Fruit fly (Drosophila melanogaster) whole organism, embryonic: Measurements from ENCODE around the gene NANS.

Experiments
- CG12104 ChIP-seq: fragments of 200-800 bp; sonication (Bioruptor generic); optimal IDR thresholded peaks from 3 replicates; lab custom pipeline; 2016; ENCODE audit warnings: missing biosample characterization, missing genetic modification characterization
- CG12942 ChIP-seq: fragments of 200-800 bp; sonication (Bioruptor generic); optimal IDR thresholded peaks from 3 replicates; lab custom pipeline; 2016; ENCODE audit warnings: missing biosample characterization, missing genetic modification characterization
- CG13775 ChIP-seq: fragments of 200-800 bp; sonication (Bioruptor generic); optimal IDR thresholded peaks from 3 replicates; lab custom pipeline; 2017; ENCODE audit warnings: missing biosample characterization, mild to moderate bottlenecking, missing genetic modification characterization
- CG15073 ChIP-seq: fragments of 200-800 bp; sonication (Bioruptor generic); optimal IDR thresholded peaks from 2 replicates; lab custom pipeline; 2016; ENCODE audit warnings: missing biosample characterization, missing genetic modification characterization
- CG17328 ChIP-seq: fragments of 200-800 bp; sonication (Bioruptor generic); IDR thresholded peaks from 2 replicates; pipeline ENCODE4 v1.3.6; 2022; ENCODE audit warnings: missing biosample characterization, missing genetic modification characterization
- CG17612 ChIP-seq: fragments of 200-800 bp; sonication (Bioruptor generic); IDR thresholded peaks from 2 replicates; pipeline ENCODE4 v1.3.6; 2022; ENCODE audit warnings: missing biosample characterization, missing genetic modification characterization
- CG18476 ChIP-seq: fragments of 200-800 bp; sonication (Bioruptor generic); optimal IDR thresholded peaks from 2 replicates; lab custom pipeline; 2016; ENCODE audit warnings: missing biosample characterization, mild to moderate bottlenecking, missing genetic modification characterization
- CG18599 ChIP-seq: fragments of 200-800 bp; sonication (Bioruptor generic); optimal IDR thresholded peaks from 3 replicates; lab custom pipeline; 2017; ENCODE audit warnings: missing biosample characterization, missing genetic modification characterization, mild to moderate bottlenecking, moderate library complexity, missing genetic modification reagents
- CG2875 ChIP-seq: fragments of 200-800 bp; sonication (Bioruptor generic); optimal IDR thresholded peaks from 2 replicates; lab custom pipeline; 2017; ENCODE audit warnings: missing biosample characterization, mild to moderate bottlenecking, missing genetic modification characterization, missing genetic modification reagents
- CG30431 ChIP-seq: fragments of 200-800 bp; sonication (Bioruptor generic); optimal IDR thresholded peaks from 2 replicates; lab custom pipeline; 2017; ENCODE audit warnings: missing biosample characterization, missing genetic modification characterization
- CG3163 ChIP-seq: fragments of 200-800 bp; sonication (Bioruptor generic); optimal IDR thresholded peaks from 3 replicates; lab custom pipeline; 2016; ENCODE audit warnings: missing biosample characterization, missing genetic modification characterization
- CG32772 ChIP-seq: fragments of 200-800 bp; sonication (Bioruptor generic); IDR thresholded peaks from 2 replicates; pipeline ENCODE4 v1.3.6; 2022; ENCODE audit warnings: missing biosample characterization, missing genetic modification characterization
- CG4328 ChIP-seq: fragments of 200-800 bp; sonication (Bioruptor generic); optimal IDR thresholded peaks from 3 replicates; lab custom pipeline; 2017; ENCODE audit warnings: missing biosample characterization, missing genetic modification reagents, missing genetic modification characterization
- CG4360 ChIP-seq: fragments of 200-800 bp; sonication (Bioruptor generic); IDR thresholded peaks from 2 replicates; pipeline ENCODE4 v1.3.6; 2022; ENCODE audit warnings: missing biosample characterization, missing genetic modification characterization
- CG4820 ChIP-seq: fragments of 200-800 bp; sonication (Bioruptor generic); optimal IDR thresholded peaks from 3 replicates; lab custom pipeline; 2016; ENCODE audit warnings: missing biosample characterization, missing genetic modification characterization
- CG6654 ChIP-seq: fragments of 200-800 bp; sonication (Bioruptor generic); optimal IDR thresholded peaks from 2 replicates; lab custom pipeline; 2017; ENCODE audit warnings: missing biosample characterization, mild to moderate bottlenecking, missing genetic modification characterization
- CG8290 ChIP-seq, 3 experiments: fragments of 200-800 bp; sonication (Bioruptor generic); optimal IDR thresholded peaks; 2 replicates each; lab custom pipeline; 2016 to 2019; ENCODE audit warnings: missing biosample characterization in 3 of 3, missing genetic modification characterization in 3 of 3, mild to moderate bottlenecking in 2 of 3, moderate library complexity in 1 of 3
- CG9817 ChIP-seq: fragments of 200-800 bp; sonication (Bioruptor generic); optimal IDR thresholded peaks from 2 replicates; lab custom pipeline; 2018; ENCODE audit warnings: missing biosample characterization, mild to moderate bottlenecking, missing genetic modification characterization, moderate library complexity
- CrebB ChIP-seq: fragments of 200-800 bp; sonication (Bioruptor generic); optimal IDR thresholded peaks from 3 replicates; lab custom pipeline; 2018; ENCODE audit warnings: missing biosample characterization, mild to moderate bottlenecking, missing genetic modification characterization
- D19A ChIP-seq: fragments of 200-800 bp; optimal IDR thresholded peaks from 3 replicates; lab custom pipeline; 2019; ENCODE audit warnings: missing biosample characterization, mild to moderate bottlenecking, missing genetic modification characterization, moderate library complexity
- Dp ChIP-seq: fragments of 200-800 bp; sonication (Bioruptor generic); optimal IDR thresholded peaks from 2 replicates; lab custom pipeline; 2018; ENCODE audit warnings: missing biosample characterization, mild to moderate bottlenecking, missing genetic modification characterization, moderate library complexity
- Fer1 ChIP-seq: fragments of 200-800 bp; sonication (Bioruptor generic); optimal IDR thresholded peaks from 2 replicates; lab custom pipeline; 2017; ENCODE audit warnings: missing biosample characterization, mild to moderate bottlenecking, missing genetic modification characterization
- H15 ChIP-seq: fragments of 200-800 bp; sonication (Bioruptor generic); IDR thresholded peaks from 3 replicates; pipeline ENCODE4 v1.3.6; 2022; ENCODE audit warnings: missing biosample characterization, missing genetic modification characterization
- HHEX ChIP-seq: fragments of 200-800 bp; sonication (Bioruptor generic); optimal IDR thresholded peaks from 3 replicates; lab custom pipeline; 2017; ENCODE audit warnings: missing biosample characterization, mild to moderate bottlenecking, missing genetic modification characterization, missing genetic modification reagents
- Hr51 ChIP-seq, 2 experiments: fragments of 200-800 bp; sonication (Bioruptor generic); optimal IDR thresholded peaks; 2 replicates in 1 of 2; 3 replicates in 1 of 2; lab custom pipeline; 2016 to 2018; ENCODE audit warnings: missing biosample characterization in 2 of 2, missing genetic modification characterization in 2 of 2, mild to moderate bottlenecking in 1 of 2, moderate library complexity in 1 of 2
- Med ChIP-seq: fragments of 200-800 bp; sonication (Bioruptor generic); peaks from one replicate; lab custom pipeline; 2016; ENCODE audit warnings: missing biosample characterization, missing genetic modification characterization, mild to moderate bottlenecking, inconsistent platforms, moderate library complexity
- Mrtf ChIP-seq: fragments of 200-800 bp; sonication (Bioruptor generic); IDR thresholded peaks from 3 replicates; pipeline ENCODE4 v1.3.6; 2022; ENCODE audit warnings: missing biosample characterization, missing genetic modification characterization
- NK7.1 ChIP-seq: fragments of 200-800 bp; sonication (Bioruptor generic); optimal IDR thresholded peaks from 3 replicates; lab custom pipeline; 2016; ENCODE audit warnings: missing biosample characterization, missing genetic modification characterization
- Pdp1 ChIP-seq, 2 experiments: fragments of 200-800 bp; sonication (Bioruptor generic); optimal IDR thresholded peaks; 3 replicates each; lab custom pipeline; 2016; ENCODE audit warnings: missing biosample characterization in 2 of 2, missing genetic modification characterization in 2 of 2, mild to moderate bottlenecking in 1 of 2, moderate library complexity in 1 of 2
- Sin3A ChIP-seq: fragments of >200 bp; optimal IDR thresholded peaks from 2 replicates; lab custom pipeline; 2018
- Sox100B ChIP-seq: fragments of 200-800 bp; sonication (Bioruptor generic); optimal IDR thresholded peaks from 3 replicates; lab custom pipeline; 2018; ENCODE audit warnings: missing biosample characterization, mild to moderate bottlenecking, missing genetic modification characterization
- Taf1 ChIP-seq: fragments of 200-800 bp; sonication (Bioruptor generic); IDR thresholded peaks from 2 replicates; pipeline ENCODE4 v1.3.6; 2022; ENCODE audit warnings: missing biosample characterization, missing genetic modification characterization
- Vsx1 ChIP-seq: fragments of 200-800 bp; sonication (Bioruptor generic); optimal IDR thresholded peaks from 2 replicates; lab custom pipeline; 2017; ENCODE audit warnings: missing biosample characterization, mild to moderate bottlenecking, missing genetic modification characterization, missing genetic modification reagents
- YL-1 ChIP-seq: fragments of 200-800 bp; sonication (Bioruptor generic); optimal IDR thresholded peaks from 3 replicates; lab custom pipeline; 2017; ENCODE audit warnings: missing biosample characterization, mild to moderate bottlenecking, missing genetic modification characterization
- br ChIP-seq: fragments of >200 bp; optimal IDR thresholded peaks from 2 replicates; lab custom pipeline; 2017
- cad ChIP-seq: fragments of >200 bp; optimal IDR thresholded peaks from 2 replicates; lab custom pipeline; 2017; ENCODE audit warnings: missing biosample characterization, missing genetic modification characterization
- caup ChIP-seq: fragments of 200-800 bp; sonication (Bioruptor generic); optimal IDR thresholded peaks from 3 replicates; lab custom pipeline; 2017; ENCODE audit warnings: missing biosample characterization, mild to moderate bottlenecking, missing genetic modification characterization, moderate library complexity; ENCODE audit not compliant: severe bottlenecking
- corto ChIP-seq: fragments of 200-800 bp; sonication (Bioruptor generic); optimal IDR thresholded peaks from 2 replicates; lab custom pipeline; 2016; ENCODE audit warnings: missing biosample characterization, mild to moderate bottlenecking, missing genetic modification characterization, moderate library complexity
- ewg ChIP-seq: fragments of 200-800 bp; sonication (Bioruptor generic); optimal IDR thresholded peaks from 3 replicates; lab custom pipeline; 2017; ENCODE audit warnings: mild to moderate bottlenecking, missing biosample characterization, missing genetic modification reagents, missing genetic modification characterization
- gro ChIP-seq: fragments of 200-800 bp; sonication (Bioruptor generic); optimal IDR thresholded peaks from 2 replicates; lab custom pipeline; 2016; ENCODE audit warnings: missing biosample characterization, missing genetic modification characterization
- her ChIP-seq: fragments of 200-800 bp; sonication (Bioruptor generic); optimal IDR thresholded peaks from 2 replicates; lab custom pipeline; 2016; ENCODE audit warnings: missing biosample characterization, missing genetic modification characterization
- knrl ChIP-seq: fragments of 200-800 bp; sonication (Bioruptor generic); IDR thresholded peaks from 3 replicates; pipeline ENCODE4 v1.3.6; 2022; ENCODE audit warnings: missing biosample characterization, missing genetic modification characterization; ENCODE audit not compliant: partially characterized antibody
- otp ChIP-seq: fragments of 200-800 bp; sonication (Bioruptor generic); IDR thresholded peaks from 3 replicates; pipeline ENCODE4, ENCODE4 v1.3.6; 2022; ENCODE audit warnings: missing biosample characterization, missing genetic modification characterization
- p53 ChIP-seq: fragments of 200-800 bp; sonication (Bioruptor generic); optimal IDR thresholded peaks from 2 replicates; lab custom pipeline; 2016; ENCODE audit warnings: missing biosample characterization, missing genetic modification characterization
- sens-2 ChIP-seq: fragments of 200-800 bp; sonication (Bioruptor generic); IDR thresholded peaks from 2 replicates; pipeline ENCODE4 v1.3.6; 2022; ENCODE audit warnings: missing biosample characterization, missing genetic modification characterization
- seq ChIP-seq: fragments of 200-800 bp; sonication (Bioruptor generic); IDR thresholded peaks from 2 replicates; pipeline ENCODE4 v1.3.6; 2022; ENCODE audit warnings: missing biosample characterization, missing genetic modification characterization
- tap ChIP-seq: fragments of 200-800 bp; optimal IDR thresholded peaks from 3 replicates; lab custom pipeline; 2019; ENCODE audit warnings: missing biosample characterization, mild to moderate bottlenecking, missing genetic modification characterization, moderate library complexity
- tin ChIP-seq: fragments of 200-800 bp; sonication (Bioruptor generic); optimal IDR thresholded peaks from 3 replicates; lab custom pipeline; 2016; ENCODE audit warnings: missing biosample characterization, missing genetic modification characterization
- trh ChIP-seq: fragments of 200-800 bp; sonication (Bioruptor generic); optimal IDR thresholded peaks from 2 replicates; lab custom pipeline; 2016; ENCODE audit warnings: missing biosample characterization, missing genetic modification characterization
- unpg ChIP-seq: fragments of 200-800 bp; sonication (Bioruptor generic); optimal IDR thresholded peaks from 3 replicates; lab custom pipeline; 2018; ENCODE audit warnings: missing biosample characterization, mild to moderate bottlenecking, missing genetic modification characterization, moderate library complexity
- z ChIP-seq: fragments of 200-800 bp; sonication (Bioruptor generic); IDR thresholded peaks from 3 replicates; pipeline ENCODE4 v1.3.6; 2022; ENCODE audit warnings: missing biosample characterization, missing genetic modification characterization

NANS gene

dm6 chr3R:12401672-12402296 is 24.6 kb upstream of the NANS start, which contains the start of gene DNAlig3 (continued):
- peak; percentile 42 for TF ChIP-seq Med (GFP tag; lab: Kevin White, UChicago)
- TF ChIP-seq her (GFP tag; lab: Kevin White, UChicago), result peak; percentile 39
- no peak for TF ChIP-seq CG3163 (GFP tag; lab: Kevin White, UChicago)
- TF ChIP-seq Vsx1 (GFP tag; lab: Kevin White, UChicago), result no peak
- TF ChIP-seq tap (tag; lab: Kevin White, UChicago), result no peak
- TF ChIP-seq CG32772 (GFP tag; lab: Robert Waterston, UW), result no peak
- no peak for TF ChIP-seq CG13775 (GFP tag; lab: Kevin White, UChicago)
- no peak for TF ChIP-seq z
- no peak for TF ChIP-seq CG9817 (tag; lab: Kevin White, UChicago)
- no peak for TF ChIP-seq seq (GFP tag; lab: Robert Waterston, UW)
- TF ChIP-seq CG4360, result no peak
- no peak for TF ChIP-seq CG12104
- TF ChIP-seq NK7.1 (GFP tag; lab: Kevin White, UChicago), result no peak
- TF ChIP-seq H15 (GFP tag; lab: Robert Waterston, UW), result no peak
- TF ChIP-seq CG12942 (GFP tag; lab: Kevin White, UChicago), result no peak
- TF ChIP-seq CG4328 (GFP tag; lab: Kevin White, UChicago), result no peak
- no peak for TF ChIP-seq CG30431
- TF ChIP-seq YL-1, result no peak
- TF ChIP-seq tin (GFP tag; lab: Kevin White, UChicago), result no peak
- no peak for TF ChIP-seq D19A
- TF ChIP-seq br (lab: Kevin White, UChicago), result no peak
- TF ChIP-seq trh (GFP tag; lab: Kevin White, UChicago), result no peak
- no peak for TF ChIP-seq gro (GFP tag; lab: Kevin White, UChicago)
- no peak for TF ChIP-seq Sox100B (GFP tag; lab: Kevin White, UChicago)
- no peak for TF ChIP-seq caup (GFP tag; lab: Kevin White, UChicago)
- no peak for TF ChIP-seq corto (GFP tag; lab: Kevin White, UChicago)
- TF ChIP-seq cad (GFP tag; lab: Kevin White, UChicago), result no peak
- no peak for TF ChIP-seq ewg (GFP tag; lab: Kevin White, UChicago)
- TF ChIP-seq CG6654 (GFP tag; lab: Kevin White, UChicago), result no peak
- no peak for TF ChIP-seq CG18599
- TF ChIP-seq knrl (GFP tag; lab: Robert Waterston, UW), result 0 out of 3 replicates have a peak, but pooled peaks have one; percentile 28
- no peak for TF ChIP-seq CrebB (tag; lab: Kevin White, UChicago)
- TF ChIP-seq HHEX, result no peak
- TF ChIP-seq CG2875 (GFP tag; lab: Kevin White, UChicago), result no peak
- TF ChIP-seq Dp (GFP tag; lab: Kevin White, UChicago), result peak; percentile 86
- no peak for TF ChIP-seq Sin3A (lab: Kevin White, UChicago)
- no peak for TF ChIP-seq CG8290 (GFP tag; optimal IDR thresholded peaks at IDR 0.05; lab: Kevin White, UChicago)
- peak in 1 of 2 experiments; percentile 40 for TF ChIP-seq CG8290 (tag; optimal IDR thresholded peaks at IDR 0.05; lab: Kevin White, UChicago)
- no peak for TF ChIP-seq CG15073
- peak in 1 of 2 experiments; percentile 10 for TF ChIP-seq Pdp1 (GFP tag; optimal IDR thresholded peaks at IDR 0.05; lab: Kevin White, UChicago)
- TF ChIP-seq CG18476 (GFP tag; lab: Kevin White, UChicago), result no peak
- TF ChIP-seq p53, result no peak
- no peak for TF ChIP-seq Hr51 (GFP tag; optimal IDR thresholded peaks at IDR 0.05; lab: Kevin White, UChicago)
- TF ChIP-seq CG4820 (GFP tag; lab: Kevin White, UChicago), result no peak
- TF ChIP-seq CG17328, result no peak
- TF ChIP-seq CG17612 (GFP tag; lab: Robert Waterston, UW), result no peak
- peak; percentile 21 for TF ChIP-seq Fer1
- no peak for TF ChIP-seq otp (GFP tag; lab: Robert Waterston, UW)
- TF ChIP-seq Taf1, result no peak
- no peak for TF ChIP-seq unpg (GFP tag; lab: Kevin White, UChicago)
- no peak for TF ChIP-seq Mrtf
- no peak for TF ChIP-seq sens-2 (GFP tag; lab: Robert Waterston, UW)
